Worm (Caenorhabditis elegans): Measurements from ENCODE around the gene pph-4.1.

The pph-4.1 gene

ce11 chrIII:12377198-12377662 is 26.1 kb upstream of the pph-4.1 start, which contains the start of gene pph-4.2:
Gene pph-4.2 (minus strand): TSS chrIII:12377248.
- TF ChIP-seq flt-1 (GFP tag; IDR thresholded peaks at IDR 0.05) (no peak), ama-1 (optimal IDR thresholded peaks at IDR 0.05) (no peak), tra-4 (tag; optimal IDR thresholded peaks at IDR 0.05) (no peak), ceh-36 (tag; optimal IDR thresholded peaks at IDR 0.05) (no peak), pes-1 (GFP tag; IDR thresholded peaks at IDR 0.05) (no peak), ets-7 (tag; optimal IDR thresholded peaks at IDR 0.05) (no peak), F13C5.2 (tag; optimal IDR thresholded peaks at IDR 0.05) (no peak), tbx-37 (GFP tag; conservative IDR thresholded peaks at IDR 0.05) (no peak), B0310.2 (tag; optimal IDR thresholded peaks at IDR 0.05) (no peak), hmbx-1 (tag; optimal IDR thresholded peaks at IDR 0.05) (no peak), ceh-13 (GFP tag; optimal IDR thresholded peaks at IDR 0.05) (no peak), sea-1 (GFP tag; conservative IDR thresholded peaks at IDR 0.05) (no peak), hmg-4 (GFP tag; optimal IDR thresholded peaks at IDR 0.05) (no peak), hnd-1 (tag; optimal IDR thresholded peaks at IDR 0.05) (no peak), tbx-11 (GFP tag; IDR thresholded peaks at IDR 0.05) (no peak), scrt-1 (GFP tag; IDR thresholded peaks at IDR 0.05) (no peak), aly-1 (tag; optimal IDR thresholded peaks at IDR 0.05) (no peak)

- TF ChIP-seq sea-1 (GFP tag; conservative IDR thresholded peaks at IDR 0.05), result no peak
- TF ChIP-seq B0310.2 (tag; optimal IDR thresholded peaks at IDR 0.05), result no peak
- TF ChIP-seq tbx-37 (GFP tag; conservative IDR thresholded peaks at IDR 0.05), result no peak
- TF ChIP-seq hmg-4 (GFP tag; optimal IDR thresholded peaks at IDR 0.05), result no peak
- TF ChIP-seq aly-1 (tag; optimal IDR thresholded peaks at IDR 0.05), result no peak
- no peak for TF ChIP-seq hnd-1 (tag; optimal IDR thresholded peaks at IDR 0.05)
- no peak for TF ChIP-seq ceh-36 (tag; optimal IDR thresholded peaks at IDR 0.05)
- TF ChIP-seq tra-4 (tag; optimal IDR thresholded peaks at IDR 0.05), result no peak
- no peak for TF ChIP-seq tbx-11 (GFP tag; IDR thresholded peaks at IDR 0.05)
- TF ChIP-seq flt-1 (GFP tag; IDR thresholded peaks at IDR 0.05), result no peak
- TF ChIP-seq ceh-13 (GFP tag; optimal IDR thresholded peaks at IDR 0.05), result no peak
- TF ChIP-seq pes-1 (GFP tag; IDR thresholded peaks at IDR 0.05), result no peak
- no peak for TF ChIP-seq hmbx-1 (tag; optimal IDR thresholded peaks at IDR 0.05)
- TF ChIP-seq F13C5.2 (tag; optimal IDR thresholded peaks at IDR 0.05), result no peak
- no peak for TF ChIP-seq scrt-1 (GFP tag; IDR thresholded peaks at IDR 0.05)
- no peak for TF ChIP-seq ets-7 (tag; optimal IDR thresholded peaks at IDR 0.05)
- TF ChIP-seq ama-1 (optimal IDR thresholded peaks at IDR 0.05), result no peak
Measured at ce11 chrIII:12375614-12376013, 24.5 kb upstream of the pph-4.1 start.

ce11 chrIII:12373807-12374266 is 22.7 kb upstream of the pph-4.1 start, which contains the start of gene glrx-5:
Gene glrx-5 (minus strand): TSS chrIII:12373857.
- TF ChIP-seq tbx-11 (GFP tag; IDR thresholded peaks at IDR 0.05) (no peak), pes-1 (GFP tag; IDR thresholded peaks at IDR 0.05) (no peak), hmg-4 (GFP tag; optimal IDR thresholded peaks at IDR 0.05) (no peak), aly-1 (tag; optimal IDR thresholded peaks at IDR 0.05) (no peak), hnd-1 (tag; optimal IDR thresholded peaks at IDR 0.05) (no peak), ceh-36 (tag; optimal IDR thresholded peaks at IDR 0.05) (no peak), scrt-1 (GFP tag; IDR thresholded peaks at IDR 0.05) (no peak), B0310.2 (tag; optimal IDR thresholded peaks at IDR 0.05) (no peak)

ce11 chrIII:12373306-12373705 is 22.2 kb upstream of the pph-4.1 start:
- TF ChIP-seq hmbx-1 (tag; optimal IDR thresholded peaks at IDR 0.05), result no peak
- no peak for TF ChIP-seq ama-1 (optimal IDR thresholded peaks at IDR 0.05)
- no peak for TF ChIP-seq flt-1 (GFP tag; IDR thresholded peaks at IDR 0.05)
- TF ChIP-seq ceh-36 (tag; optimal IDR thresholded peaks at IDR 0.05), result no peak
- no peak for TF ChIP-seq B0310.2 (tag; optimal IDR thresholded peaks at IDR 0.05)
- TF ChIP-seq aly-1 (tag; optimal IDR thresholded peaks at IDR 0.05), result no peak
- TF ChIP-seq sea-1 (GFP tag; conservative IDR thresholded peaks at IDR 0.05), result no peak

DNA sequence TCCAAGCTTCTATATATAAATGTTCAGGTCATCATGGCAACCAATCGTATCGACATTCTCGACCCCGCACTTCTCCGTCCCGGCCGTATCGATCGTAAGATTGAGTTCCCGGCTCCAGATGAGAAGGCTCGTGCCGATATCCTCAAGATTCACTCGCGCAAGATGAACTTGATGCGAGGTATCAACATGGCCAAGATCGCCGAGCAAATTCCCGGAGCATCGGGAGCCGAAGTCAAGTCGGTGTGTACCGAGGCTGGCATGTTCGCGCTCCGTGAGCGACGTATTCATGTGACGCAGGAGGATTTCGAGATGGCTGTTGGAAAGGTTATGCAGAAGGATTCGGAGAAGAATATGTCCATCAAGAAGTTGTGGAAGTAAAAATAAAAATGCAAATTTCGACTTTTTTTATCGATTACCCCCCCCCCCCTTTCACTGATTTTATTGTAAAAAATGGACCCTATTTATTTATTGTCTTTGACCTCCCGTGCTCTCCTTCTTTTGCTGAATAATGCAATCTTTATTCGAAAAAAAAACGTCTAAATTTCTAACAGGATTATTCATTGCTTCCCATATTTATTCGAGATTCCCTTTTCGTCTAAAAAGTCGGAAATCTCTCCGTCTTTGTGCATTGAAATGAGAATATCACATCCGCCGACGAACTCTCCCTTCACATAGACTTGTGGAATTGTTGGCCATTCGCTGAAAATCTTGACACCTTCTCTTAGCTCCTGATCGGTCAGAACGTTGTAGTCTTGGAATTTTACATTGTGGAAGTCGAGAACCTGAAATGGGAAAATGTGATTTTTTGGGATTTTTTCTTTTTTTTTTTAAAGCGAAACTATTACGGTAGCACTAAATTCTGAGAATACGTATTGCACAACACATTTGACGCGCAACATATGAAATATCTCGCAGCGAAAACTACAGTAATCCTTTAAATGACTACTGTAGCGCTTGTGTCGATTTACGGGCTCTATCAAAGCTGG is 21.2 kb upstream of the pph-4.1 start:
- TF ChIP-seq B0310.2 (tag; optimal IDR thresholded peaks at IDR 0.05) (no peak), hmbx-1 (tag; optimal IDR thresholded peaks at IDR 0.05) (no peak), scrt-1 (GFP tag; IDR thresholded peaks at IDR 0.05) (no peak), aly-1 (tag; optimal IDR thresholded peaks at IDR 0.05) (no peak), flt-1 (GFP tag; IDR thresholded peaks at IDR 0.05) (no peak), ceh-36 (tag; optimal IDR thresholded peaks at IDR 0.05) (no peak), hmg-4 (GFP tag; optimal IDR thresholded peaks at IDR 0.05) (no peak)

DNA sequence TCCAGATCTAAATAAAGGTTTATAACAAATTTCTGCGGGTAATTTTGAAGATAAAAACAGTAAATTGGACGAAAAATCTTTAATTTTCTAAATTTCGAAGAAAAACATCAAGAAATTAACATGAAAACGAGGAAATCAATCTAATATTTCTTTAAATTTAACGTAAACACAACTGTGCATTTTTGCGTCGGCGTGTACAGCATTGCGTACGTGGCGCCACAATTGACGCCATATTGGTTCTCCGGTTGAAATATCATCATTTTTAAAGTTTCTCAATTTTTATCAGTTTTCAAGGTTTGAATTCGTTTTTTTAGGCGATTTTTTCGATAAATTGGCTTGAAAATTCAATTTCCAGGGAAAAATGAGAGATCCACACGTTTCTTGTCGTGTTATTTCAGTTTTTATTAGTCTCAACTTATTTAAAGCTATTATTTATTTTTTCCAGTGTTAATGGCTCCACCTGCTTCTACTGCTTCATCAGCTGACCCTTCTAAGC is 18.9 kb upstream of the pph-4.1 start, which contains the start of gene rpt-6:
Gene rpt-6, plus strand, starts transcription at position 446 of the 496 bp plus-strand sequence.
- TF ChIP-seq aly-1 (tag; optimal IDR thresholded peaks at IDR 0.05) (no peak), scrt-1 (GFP tag; IDR thresholded peaks at IDR 0.05) (no peak), ceh-13 (GFP tag; optimal IDR thresholded peaks at IDR 0.05) (no peak), hmbx-1 (tag; optimal IDR thresholded peaks at IDR 0.05) (no peak), F13C5.2 (tag; optimal IDR thresholded peaks at IDR 0.05) (no peak), tra-4 (tag; optimal IDR thresholded peaks at IDR 0.05) (no peak), ets-7 (tag; optimal IDR thresholded peaks at IDR 0.05) (no peak), ama-1 (optimal IDR thresholded peaks at IDR 0.05) (no peak), tbx-37 (GFP tag; conservative IDR thresholded peaks at IDR 0.05) (no peak), B0310.2 (tag; optimal IDR thresholded peaks at IDR 0.05) (no peak), tbx-11 (GFP tag; IDR thresholded peaks at IDR 0.05) (no peak), sea-1 (GFP tag; conservative IDR thresholded peaks at IDR 0.05) (no peak), pes-1 (GFP tag; IDR thresholded peaks at IDR 0.05) (no peak), ceh-36 (tag; optimal IDR thresholded peaks at IDR 0.05) (no peak), hmg-4 (GFP tag; optimal IDR thresholded peaks at IDR 0.05) (no peak), hnd-1 (tag; optimal IDR thresholded peaks at IDR 0.05) (no peak), flt-1 (GFP tag; IDR thresholded peaks at IDR 0.05) (no peak)
